Fruit fly (Drosophila melanogaster): ENCODE measurements around the gene shps.

Gene shps

DNA sequence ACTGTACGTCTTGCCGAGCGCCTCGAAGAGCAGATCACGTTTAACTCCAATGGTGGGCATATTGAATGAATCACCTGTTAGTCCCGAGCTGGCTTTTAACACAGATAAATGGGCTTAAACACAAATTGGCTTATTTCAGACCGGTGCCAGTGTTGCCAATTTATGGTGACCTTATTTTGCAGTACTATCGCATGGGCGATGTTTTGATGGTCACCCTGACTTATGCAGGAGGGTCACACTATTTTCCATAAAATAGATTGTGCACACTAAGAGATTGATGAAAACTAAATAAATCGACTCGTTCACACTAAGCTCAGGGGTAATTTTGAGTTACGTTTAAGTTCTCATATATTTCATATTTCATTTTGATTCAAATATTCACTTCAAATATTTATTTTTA is 26.9 kb upstream of the shps start, which contains the start of gene beta-PheRS:
Gene beta-PheRS, minus strand, starts transcription at position 186 of the 400 bp plus-strand sequence.
- TF ChIP-seq fd64A (GFP tag; optimal IDR thresholded peaks at IDR 0.05) = no peak
- peak; percentile 8 for TF ChIP-seq pum (GFP tag; optimal IDR thresholded peaks at IDR 0.05)
- no peak for TF ChIP-seq en (GFP tag; optimal IDR thresholded peaks at IDR 0.05)
- TF ChIP-seq hkb (optimal IDR thresholded peaks at IDR 0.05) = no peak
- TF ChIP-seq hkb (GFP tag; IDR thresholded peaks at IDR 0.05) = peak; percentile 23; the same call in 1 of the 2 replicates
- TF ChIP-seq Dp (GFP tag; optimal IDR thresholded peaks at IDR 0.05) = peak; percentile 55
- TF ChIP-seq GATAe (GFP tag; conservative IDR thresholded peaks at IDR 0.05) = 0 out of 2 replicates have a peak, but pooled peaks have one; percentile 32
- TF ChIP-seq CG9876 (GFP tag; optimal IDR thresholded peaks at IDR 0.05) = peak; percentile 67
- peak in 1 of 2 experiments; percentile 23 for TF ChIP-seq Pdp1 (GFP tag; optimal IDR thresholded peaks at IDR 0.05)
- peak; percentile 78 for TF ChIP-seq CG32532 (GFP tag; IDR thresholded peaks at IDR 0.05)
- TF ChIP-seq CG10565 (GFP tag; optimal IDR thresholded peaks at IDR 0.05) = no peak
- TF ChIP-seq CG6272 (GFP tag; IDR thresholded peaks at IDR 0.05) = peak; percentile 48; the same call in 1 of the 2 replicates
- TF ChIP-seq br (optimal IDR thresholded peaks at IDR 0.05) = no peak
- no peak for TF ChIP-seq Awh (GFP tag; IDR thresholded peaks at IDR 0.05)
- TF ChIP-seq CG12391 (tag; optimal IDR thresholded peaks at IDR 0.05) = peak; percentile 76
- peak; percentile 81 for TF ChIP-seq sob (GFP tag; IDR thresholded peaks at IDR 0.05)
- TF ChIP-seq HLH3B (GFP tag; IDR thresholded peaks at IDR 0.05) = peak; percentile 42; the same call in 1 of the 2 replicates
- TF ChIP-seq CG13123 (GFP tag; optimal IDR thresholded peaks at IDR 0.05) = no peak
- no peak for TF ChIP-seq CG17359 (tag; optimal IDR thresholded peaks at IDR 0.05)
- TF ChIP-seq Gsc (GFP tag; IDR thresholded peaks at IDR 0.05) = no peak
- TF ChIP-seq vvl (GFP tag; IDR thresholded peaks at IDR 0.05) = peak; percentile 88
- TF ChIP-seq MBD-R2 (GFP tag; IDR thresholded peaks at IDR 0.05) = peak; percentile 99
- no peak for TF ChIP-seq CG8924 (tag; optimal IDR thresholded peaks at IDR 0.05)
- TF ChIP-seq pnt (GFP tag; optimal IDR thresholded peaks at IDR 0.05) = peak; percentile 37
- no peak for TF ChIP-seq CG10543 (GFP tag; optimal IDR thresholded peaks at IDR 0.05)
- peak; percentile 7; the same call in 1 of the 2 replicates for TF ChIP-seq E2f1 (GFP tag; IDR thresholded peaks at IDR 0.05)
- TF ChIP-seq bigmax (GFP tag; optimal IDR thresholded peaks at IDR 0.05) = no peak
- TF ChIP-seq NC2β (GFP tag; optimal IDR thresholded peaks at IDR 0.05) = peak; percentile 50
- peak; percentile 54 for TF ChIP-seq tin (GFP tag; optimal IDR thresholded peaks at IDR 0.05)
- TF ChIP-seq CG1024 (GFP tag; IDR thresholded peaks at IDR 0.05) = peak; percentile 70
- peak in 1 of 2 experiments; percentile 42 for TF ChIP-seq insv (GFP tag; optimal IDR thresholded peaks at IDR 0.05)
- peak; percentile 22 for TF ChIP-seq CG15696 (tag; optimal IDR thresholded peaks at IDR 0.05)
- TF ChIP-seq wek (GFP tag; optimal IDR thresholded peaks at IDR 0.05) = peak; percentile 23
- peak; percentile 94 for TF ChIP-seq Opbp (GFP tag; IDR thresholded peaks at IDR 0.05; ENCODE audit: partially characterized antibody)
- TF ChIP-seq CG3838 (GFP tag; optimal IDR thresholded peaks at IDR 0.05) = no peak
- peak; percentile 52 for TF ChIP-seq CG12155 (GFP tag; optimal IDR thresholded peaks at IDR 0.05)
- TF ChIP-seq sqz (GFP tag; optimal IDR thresholded peaks at IDR 0.05) = no peak
- 0 out of 2 replicates have a peak, but pooled peaks have one; percentile 27 for TF ChIP-seq Xrp1 (GFP tag; IDR thresholded peaks at IDR 0.05)
- peak; percentile 11 for TF ChIP-seq cato (GFP tag; optimal IDR thresholded peaks at IDR 0.05; ENCODE audit: borderline replicate concordance)
- peak; percentile 4 for TF ChIP-seq CG18476 (GFP tag; optimal IDR thresholded peaks at IDR 0.05)
- peak; percentile 95 for TF ChIP-seq CG14710 (tag; optimal IDR thresholded peaks at IDR 0.05)
- peak; percentile 17 for TF ChIP-seq Usf (GFP tag; optimal IDR thresholded peaks at IDR 0.05)
- no peak for TF ChIP-seq Trl (optimal IDR thresholded peaks at IDR 0.05)
- peak; percentile 60 for TF ChIP-seq Trl (GFP tag; optimal IDR thresholded peaks at IDR 0.05)
- no peak for TF ChIP-seq ase (GFP tag; IDR thresholded peaks at IDR 0.05)
- no peak for TF ChIP-seq dimm (GFP tag; IDR thresholded peaks at IDR 0.05)
- TF ChIP-seq BEAF-32 (GFP tag; optimal IDR thresholded peaks at IDR 0.05) = peak; percentile 95
- no peak for TF ChIP-seq pros (GFP tag; optimal IDR thresholded peaks at IDR 0.05)
- TF ChIP-seq dpn (GFP tag; optimal IDR thresholded peaks at IDR 0.05) = peak; percentile 71 to 72
- no peak for TF ChIP-seq Ravus (GFP tag; IDR thresholded peaks at IDR 0.05)
- peak; percentile 33 for TF ChIP-seq CG3065 (GFP tag; optimal IDR thresholded peaks at IDR 0.05)
- no peak for TF ChIP-seq croc (GFP tag; conservative IDR thresholded peaks at IDR 0.05)

All from whole organism, embryonic.